Fruit fly (Drosophila melanogaster) whole organism, embryonic: ENCODE data around the gene Sk2.

ENCODE experiments used
- Ada2b ChIP-seq: fragments of 200-800 bp; sonication (Bioruptor generic); IDR thresholded peaks from 2 replicates; pipeline ENCODE4 v1.3.6; 2022; ENCODE audit warnings: missing biosample characterization, missing genetic modification characterization
- Atf-2 ChIP-seq: fragments of 200-800 bp; sonication (Bioruptor generic); optimal IDR thresholded peaks from 2 replicates; lab custom pipeline; 2016; ENCODE audit warnings: missing biosample characterization, missing genetic modification characterization
- Bteb2 ChIP-seq: fragments of 200-800 bp; sonication (Bioruptor generic); optimal IDR thresholded peaks from 2 replicates; lab custom pipeline; 2016; ENCODE audit warnings: missing biosample characterization, missing genetic modification characterization
- CG12659 ChIP-seq: fragments of 200-800 bp; sonication (Bioruptor generic); optimal IDR thresholded peaks from 3 replicates; lab custom pipeline; 2017; ENCODE audit warnings: mild to moderate bottlenecking, missing biosample characterization, missing genetic modification reagents, missing genetic modification characterization
- CG13424 ChIP-seq: fragments of 200-800 bp; sonication (Bioruptor generic); optimal IDR thresholded peaks from 2 replicates; lab custom pipeline; 2019; ENCODE audit warnings: missing biosample characterization, mild to moderate bottlenecking, missing genetic modification characterization, moderate library complexity
- CG13894 ChIP-seq: fragments of 200-800 bp; sonication (Bioruptor generic); optimal IDR thresholded peaks from 3 replicates; lab custom pipeline; 2018; ENCODE audit warnings: missing biosample characterization, mild to moderate bottlenecking, missing genetic modification characterization, moderate library complexity
- CG15011 ChIP-seq: fragments of 200-800 bp; sonication (Bioruptor generic); optimal IDR thresholded peaks from 3 replicates; lab custom pipeline; 2018; ENCODE audit warnings: missing biosample characterization, mild to moderate bottlenecking, missing genetic modification characterization
- CG1529 ChIP-seq: fragments of 200-800 bp; sonication (Bioruptor generic); optimal IDR thresholded peaks from 3 replicates; lab custom pipeline; 2018; ENCODE audit warnings: missing biosample characterization, missing genetic modification characterization
- CG1647 ChIP-seq: fragments of 200-800 bp; sonication (Bioruptor generic); optimal IDR thresholded peaks from 3 replicates; lab custom pipeline; 2016; ENCODE audit warnings: missing biosample characterization, missing genetic modification characterization
- CG16779 ChIP-seq: fragments of 200-800 bp; sonication (Bioruptor generic); IDR thresholded peaks from 2 replicates; pipeline ENCODE4 v1.3.6; 2022; ENCODE audit warnings: missing biosample characterization, missing genetic modification characterization
- CG16863 ChIP-seq: fragments of 200-800 bp; sonication (Bioruptor generic); optimal IDR thresholded peaks from 3 replicates; lab custom pipeline; 2016; ENCODE audit warnings: missing biosample characterization, missing genetic modification characterization
- CG17361 ChIP-seq: fragments of 200-800 bp; sonication (Bioruptor generic); IDR thresholded peaks from 3 replicates; pipeline ENCODE4 v1.3.6; 2022; ENCODE audit warnings: missing biosample characterization, missing genetic modification characterization
- CG17568 ChIP-seq: fragments of 200-800 bp; sonication (Bioruptor generic); optimal IDR thresholded peaks from 2 replicates; lab custom pipeline; 2018; ENCODE audit warnings: missing biosample characterization, mild to moderate bottlenecking, missing genetic modification characterization, moderate library complexity
- CG30020 ChIP-seq: fragments of 200-800 bp; optimal IDR thresholded peaks from 2 replicates; lab custom pipeline; 2019; ENCODE audit warnings: missing biosample characterization, mild to moderate bottlenecking, missing genetic modification characterization, moderate library complexity
- CG3281 ChIP-seq: fragments of 200-800 bp; sonication (Bioruptor generic); optimal IDR thresholded peaks from 3 replicates; lab custom pipeline; 2017; ENCODE audit warnings: missing biosample characterization, mild to moderate bottlenecking, missing genetic modification characterization
- CG43689 ChIP-seq: fragments of 200-800 bp; sonication (Bioruptor generic); IDR thresholded peaks from 2 replicates; pipeline ENCODE4 v1.3.6; 2022; ENCODE audit warnings: missing biosample characterization, missing genetic modification characterization
- CG6813 ChIP-seq: fragments of 200-800 bp; sonication (Bioruptor generic); optimal IDR thresholded peaks from 2 replicates; lab custom pipeline; 2017; ENCODE audit warnings: missing biosample characterization, missing genetic modification characterization, mild to moderate bottlenecking, moderate library complexity, missing genetic modification reagents
- CG8388 ChIP-seq: fragments of 200-800 bp; sonication (Bioruptor generic); optimal IDR thresholded peaks from 2 replicates; lab custom pipeline; 2019; ENCODE audit warnings: missing biosample characterization, mild to moderate bottlenecking, missing genetic modification characterization, moderate library complexity
- CG8478 ChIP-seq: fragments of >200 bp; optimal IDR thresholded peaks from 2 replicates; lab custom pipeline; 2018
- CG9215 ChIP-seq: fragments of 200-800 bp; sonication (Bioruptor generic); IDR thresholded peaks from 2 replicates; pipeline ENCODE4 v1.3.6; 2022; ENCODE audit warnings: missing biosample characterization, missing genetic modification characterization
- CG9609 ChIP-seq: fragments of 200-800 bp; sonication (Bioruptor generic); optimal IDR thresholded peaks from 3 replicates; lab custom pipeline; 2016; ENCODE audit warnings: missing biosample characterization, missing genetic modification characterization
- Chrac-16 ChIP-seq: fragments of 200-800 bp; sonication (Bioruptor generic); optimal IDR thresholded peaks from 3 replicates; lab custom pipeline; 2016; ENCODE audit warnings: missing biosample characterization, missing genetic modification characterization
- Doc3 ChIP-seq: fragments of 200-800 bp; sonication (Bioruptor generic); IDR thresholded peaks from 3 replicates; pipeline ENCODE4 v1.3.6; 2022; ENCODE audit warnings: missing biosample characterization, missing genetic modification characterization; ENCODE audit not compliant: partially characterized antibody
- Eip74EF ChIP-seq, 2 experiments: fragments of 200-800 bp in 1 of 2; fragments of >200 bp in 1 of 2; sonication (Bioruptor generic) in 1 of 2; optimal IDR thresholded peaks; 2 replicates each; lab custom pipeline; 2017 to 2019; ENCODE audit warnings: missing biosample characterization in 2 of 2, missing genetic modification characterization in 2 of 2, mild to moderate bottlenecking in 1 of 2, moderate library complexity in 1 of 2
- Hand ChIP-seq: fragments of 200-800 bp; sonication (Bioruptor generic); optimal IDR thresholded peaks from 2 replicates; lab custom pipeline; 2017; ENCODE audit warnings: mild to moderate bottlenecking, missing biosample characterization, missing genetic modification reagents, missing genetic modification characterization
- NfI ChIP-seq: fragments of 200-800 bp; sonication (Bioruptor generic); optimal IDR thresholded peaks from 3 replicates; lab custom pipeline; 2018; ENCODE audit warnings: missing biosample characterization, mild to moderate bottlenecking, missing genetic modification characterization, moderate library complexity
- PHDP ChIP-seq: fragments of 200-800 bp; sonication (Bioruptor generic); optimal IDR thresholded peaks from 3 replicates; lab custom pipeline; 2018; ENCODE audit warnings: missing biosample characterization, mild to moderate bottlenecking, missing genetic modification characterization, moderate library complexity
- Poxn ChIP-seq: fragments of 200-800 bp; sonication (Bioruptor generic); IDR thresholded peaks from 2 replicates; pipeline ENCODE4 v1.3.6; 2022; ENCODE audit warnings: missing biosample characterization, missing genetic modification characterization
- Rx ChIP-seq: fragments of 200-800 bp; sonication (Bioruptor generic); IDR thresholded peaks from 2 replicates; pipeline ENCODE4 v1.3.6; 2022; ENCODE audit warnings: missing biosample characterization, missing genetic modification characterization
- Six4 ChIP-seq: fragments of 200-800 bp; sonication (Bioruptor generic); optimal IDR thresholded peaks from 2 replicates; lab custom pipeline; 2016; ENCODE audit warnings: missing biosample characterization, missing genetic modification characterization
- al ChIP-seq: fragments of 200-800 bp; sonication (Bioruptor generic); IDR thresholded peaks from 2 replicates; pipeline ENCODE4 v1.3.6; 2022; ENCODE audit warnings: missing biosample characterization, missing genetic modification characterization
- ase ChIP-seq: fragments of 200-800 bp; sonication (Bioruptor generic); IDR thresholded peaks from 3 replicates; pipeline ENCODE4 v1.3.6; 2022; ENCODE audit warnings: missing biosample characterization, missing genetic modification characterization
- chinmo ChIP-seq: fragments of 200-800 bp; sonication (Bioruptor generic); IDR thresholded peaks from 4 replicates; pipeline ENCODE4 v1.3.6; 2022; ENCODE audit warnings: missing biosample characterization, missing genetic modification characterization; ENCODE audit not compliant: partially characterized antibody
- crol ChIP-seq: fragments of 200-800 bp; sonication (Bioruptor generic); IDR thresholded peaks from 2 replicates; pipeline ENCODE4 v1.3.6; 2022; ENCODE audit warnings: missing biosample characterization, missing genetic modification characterization
- dpn ChIP-seq, 2 experiments: fragments of 200-800 bp; sonication (Bioruptor generic); optimal IDR thresholded peaks; 3 replicates each; lab custom pipeline; 2016; ENCODE audit warnings: missing biosample characterization in 2 of 2, missing genetic modification characterization in 2 of 2
- gem ChIP-seq: fragments of 200-800 bp; sonication (Bioruptor generic); optimal IDR thresholded peaks from 2 replicates; lab custom pipeline; 2019; ENCODE audit warnings: missing biosample characterization, mild to moderate bottlenecking, missing genetic modification characterization, moderate library complexity
- grn ChIP-seq: fragments of 200-800 bp; sonication (Bioruptor generic); optimal IDR thresholded peaks from 3 replicates; lab custom pipeline; 2017; ENCODE audit warnings: missing biosample characterization, missing genetic modification characterization
- hkb ChIP-seq, 2 experiments: fragments of 200-800 bp in 1 of 2; fragments of >200 bp in 1 of 2; sonication (Bioruptor generic) in 1 of 2; IDR thresholded peaks in 1 of 2; optimal IDR thresholded peaks in 1 of 2; 2 replicates each; pipeline versions ENCODE4 v1.3.6 to Lab custom; 2017 to 2022; ENCODE audit warnings: missing biosample characterization in 1 of 2, missing genetic modification characterization in 1 of 2
- kah ChIP-seq: fragments of 200-800 bp; sonication (Bioruptor generic); optimal IDR thresholded peaks from 2 replicates; lab custom pipeline; 2018; ENCODE audit warnings: missing biosample characterization, mild to moderate bottlenecking, missing genetic modification characterization
- lab ChIP-seq: fragments of 200-800 bp; sonication (Bioruptor generic); optimal IDR thresholded peaks from 3 replicates; lab custom pipeline; 2017; ENCODE audit warnings: missing biosample characterization, missing genetic modification characterization, mild to moderate bottlenecking, moderate library complexity, missing genetic modification reagents
- schlank ChIP-seq: fragments of 200-800 bp; sonication (Bioruptor generic); optimal IDR thresholded peaks from 2 replicates; lab custom pipeline; 2018; ENCODE audit warnings: missing biosample characterization, mild to moderate bottlenecking, missing genetic modification characterization
- sens ChIP-seq: fragments of 200-800 bp; sonication (Bioruptor generic); peaks from one replicate; lab custom pipeline; 2016; ENCODE audit warnings: missing biosample characterization, missing genetic modification characterization
- seq ChIP-seq: fragments of 200-800 bp; sonication (Bioruptor generic); IDR thresholded peaks from 2 replicates; pipeline ENCODE4 v1.3.6; 2022; ENCODE audit warnings: missing biosample characterization, missing genetic modification characterization
- ssp ChIP-seq: fragments of 200-800 bp; sonication (Bioruptor generic); IDR thresholded peaks from 2 replicates; pipeline ENCODE4 v1.3.6; 2022; ENCODE audit warnings: missing biosample characterization, missing genetic modification characterization
- tin ChIP-seq: fragments of 200-800 bp; sonication (Bioruptor generic); optimal IDR thresholded peaks from 3 replicates; lab custom pipeline; 2016; ENCODE audit warnings: missing biosample characterization, missing genetic modification characterization
- trem ChIP-seq: fragments of 200-800 bp; optimal IDR thresholded peaks from 3 replicates; lab custom pipeline; 2019; ENCODE audit warnings: missing biosample characterization, mild to moderate bottlenecking, missing genetic modification characterization, moderate library complexity
- ttk ChIP-seq: fragments of 200-800 bp; sonication (Bioruptor generic); IDR thresholded peaks from 2 replicates; pipeline ENCODE4 v2.1.2; 2022; ENCODE audit warnings: missing biosample characterization, missing genetic modification characterization
- usp ChIP-seq: fragments of >200 bp; optimal IDR thresholded peaks from 2 replicates; lab custom pipeline; 2017; ENCODE audit warnings: missing biosample characterization, missing genetic modification characterization
- wek ChIP-seq: fragments of 200-800 bp; sonication (Bioruptor generic); optimal IDR thresholded peaks from 3 replicates; lab custom pipeline; 2018; ENCODE audit warnings: missing biosample characterization, mild to moderate bottlenecking, missing genetic modification characterization, moderate library complexity

The Sk2 gene

dm6 chr3L:3046325-3047156 lies at the start of gene Sk2, which contains the start of gene scramb2 (continued):
- TF ChIP-seq seq (GFP tag; lab: Robert Waterston, UW) (peak; percentile 96), Poxn (peak; percentile 83), CG15011 (peak; percentile 92), CG6813 (GFP tag; lab: Kevin White, UChicago) (peak; percentile 96), CG43689 (GFP tag; lab: Robert Waterston, UW) (peak; percentile 77), CG13424 (tag; lab: Kevin White, UChicago) (peak; percentile 94), ssp (GFP tag; lab: Robert Waterston, UW) (peak; percentile 82), Chrac-16 (GFP tag; lab: Kevin White, UChicago) (peak; percentile 92), CG8388 (peak; percentile 94), crol (GFP tag; lab: Robert Waterston, UW) (peak; percentile 37; the same call in 1 of the 2 replicates), NfI (GFP tag; lab: Kevin White, UChicago) (peak; percentile 94), Rx (GFP tag; lab: Robert Waterston, UW) (peak; percentile 93), ttk (GFP tag; lab: Robert Waterston, UW) (peak; percentile 94), CG17568 (GFP tag; lab: Kevin White, UChicago) (peak; percentile 94), Six4 (GFP tag; lab: Kevin White, UChicago) (peak; percentile 89), hkb (optimal IDR thresholded peaks at IDR 0.05; lab: Kevin White, UChicago) (peak; percentile 58), hkb (GFP tag; IDR thresholded peaks at IDR 0.05; lab: Robert Waterston, UW) (peak; percentile 98), CG3281 (GFP tag; lab: Kevin White, UChicago) (peak; percentile 97), CG9215 (GFP tag; lab: Robert Waterston, UW) (peak; percentile 85), sens (GFP tag; lab: Kevin White, UChicago) (peak; percentile 99), usp (GFP tag; lab: Kevin White, UChicago) (no peak), CG8478 (lab: Kevin White, UChicago) (no peak), CG16779 (GFP tag; lab: Robert Waterston, UW) (peak; percentile 84), ase (GFP tag; lab: Robert Waterston, UW) (peak; percentile 95), schlank (tag; lab: Kevin White, UChicago) (peak; percentile 86), Bteb2 (GFP tag; lab: Kevin White, UChicago) (peak; percentile 73), CG9609 (peak; percentile 76), CG30020 (tag; lab: Kevin White, UChicago) (peak; percentile 61), CG13894 (tag; lab: Kevin White, UChicago) (peak; percentile 85), grn (GFP tag; lab: Kevin White, UChicago) (peak; percentile 68), kah (GFP tag; lab: Kevin White, UChicago) (peak; percentile 95), Ada2b (peak; percentile 97), Doc3 (GFP tag; lab: Robert Waterston, UW) (no peak), tin (GFP tag; lab: Kevin White, UChicago) (peak; percentile 95), CG16863 (GFP tag; lab: Kevin White, UChicago) (peak; percentile 85), trem (tag; lab: Kevin White, UChicago) (peak; percentile 88), Atf-2 (GFP tag; lab: Kevin White, UChicago) (peak; percentile 74), al (GFP tag; lab: Robert Waterston, UW) (peak; percentile 90), CG12659 (peak; percentile 97), PHDP (tag; lab: Kevin White, UChicago) (peak; percentile 96), CG17361 (GFP tag; lab: Robert Waterston, UW) (peak; percentile 95), dpn (GFP tag; optimal IDR thresholded peaks at IDR 0.05; lab: Kevin White, UChicago) (peak; percentile 91 to 94), Eip74EF (GFP tag; optimal IDR thresholded peaks at IDR 0.05; lab: Kevin White, UChicago) (peak in 1 of 2 experiments; percentile 98), CG1529 (GFP tag; lab: Kevin White, UChicago) (peak; percentile 93), lab (GFP tag; lab: Kevin White, UChicago) (peak; percentile 98), gem (tag; lab: Kevin White, UChicago) (peak; percentile 96), Hand (GFP tag; lab: Kevin White, UChicago) (peak; percentile 92), wek (GFP tag; lab: Kevin White, UChicago) (peak; percentile 87), chinmo (GFP tag; lab: Robert Waterston, UW) (no peak), CG1647 (peak; percentile 83)
